Worm (Caenorhabditis elegans): ENCODE measurements around the gene cyb-1.

cyb-1 gene

ce11 chrIV:10764206-10764605, 29.2 kb downstream of the cyb-1 start, which contains the start of gene T25B9.11:
T25B9.11 (plus strand) TSS chrIV:10764506.
- TF ChIP-seq hlh-1 (tag; optimal IDR thresholded peaks at IDR 0.05) (no peak), mep-1 (tag; optimal IDR thresholded peaks at IDR 0.05) (no peak)

DNA sequence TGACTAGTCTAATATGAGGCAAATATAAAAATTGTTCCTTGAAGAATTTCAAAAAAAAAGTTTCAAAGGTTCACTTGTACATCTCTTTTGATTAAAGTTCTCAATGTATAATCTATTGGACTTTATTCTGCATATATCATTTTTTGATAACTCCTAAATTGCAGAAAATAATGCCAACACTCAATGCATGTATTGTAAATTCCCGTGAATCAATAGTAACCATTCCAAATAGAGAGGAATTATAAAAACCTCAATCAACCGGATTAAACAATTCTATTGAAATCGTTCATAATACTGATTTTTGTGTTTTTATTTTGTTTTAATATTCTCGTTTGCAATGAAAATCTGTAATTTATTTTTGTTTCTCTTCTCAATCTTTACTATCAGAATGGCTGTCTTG, 30.0 kb downstream of the cyb-1 start, which contains the start of gene T25B9.12:
Gene T25B9.12, plus strand, starts transcription at position 301 of the 400 bp plus-strand sequence.
- TF ChIP-seq nhr-237 (tag; optimal IDR thresholded peaks at IDR 0.05) (no peak), sptf-1 (tag; optimal IDR thresholded peaks at IDR 0.05) (no peak)

DNA sequence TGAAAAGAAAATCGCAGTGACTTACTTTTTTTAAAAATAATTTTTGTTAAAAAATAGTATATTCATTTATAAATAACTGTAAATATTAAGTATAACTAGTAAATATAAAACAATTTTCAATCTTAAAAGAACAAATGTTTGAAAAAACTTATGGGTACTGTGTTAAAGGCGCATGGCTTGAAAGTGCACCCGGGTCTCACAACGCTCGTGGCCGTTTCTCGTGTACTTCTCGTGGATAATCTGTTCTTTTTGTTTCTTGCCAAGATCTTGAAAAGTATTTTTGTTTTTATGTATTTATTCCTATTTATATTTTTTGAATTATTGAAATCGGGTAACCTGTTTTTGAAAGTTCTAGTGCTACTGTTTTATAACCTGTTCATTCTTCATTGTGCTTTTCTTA, 31.1 kb downstream of the cyb-1 start:
- TF ChIP-seq zip-8 (tag; optimal IDR thresholded peaks at IDR 0.05) (no peak), M03D4.4 (tag; optimal IDR thresholded peaks at IDR 0.05) (no peak), snpc-4 (tag; optimal IDR thresholded peaks at IDR 0.05) (no peak)

- no peak for TF ChIP-seq nhr-28 (tag; optimal IDR thresholded peaks at IDR 0.05)
- peak; percentile 44 for TF ChIP-seq ces-1 (GFP tag; optimal IDR thresholded peaks at IDR 0.05)
These were observed 33.2 kb downstream of the cyb-1 start, which contains the start of gene T25B9.8 for ce11 chrIV:10768146-10768636. T25B9.8 (minus strand) TSS chrIV:10768196.

- TF ChIP-seq unc-62 (GFP tag; optimal IDR thresholded peaks at IDR 0.05) = no peak
- TF ChIP-seq mls-2 (tag; optimal IDR thresholded peaks at IDR 0.05) = no peak
- TF ChIP-seq mab-5 (tag; optimal IDR thresholded peaks at IDR 0.05) = no peak
- TF ChIP-seq nhr-237 (tag; optimal IDR thresholded peaks at IDR 0.05) = no peak
- no peak for TF ChIP-seq lin-32 (GFP tag; optimal IDR thresholded peaks at IDR 0.05)
- TF ChIP-seq nhr-2 (tag; optimal IDR thresholded peaks at IDR 0.05) = no peak
- TF ChIP-seq blmp-1 (tag; optimal IDR thresholded peaks at IDR 0.05) = no peak
- no peak for TF ChIP-seq tbx-8 (GFP tag; optimal IDR thresholded peaks at IDR 0.05)
- no peak for TF ChIP-seq lin-13 (tag; optimal IDR thresholded peaks at IDR 0.05)
- TF ChIP-seq lsy-2 (tag; optimal IDR thresholded peaks at IDR 0.05) = no peak
- no peak for TF ChIP-seq nhr-76 (tag; optimal IDR thresholded peaks at IDR 0.05)
- no peak for TF ChIP-seq ceh-43 (GFP tag; optimal IDR thresholded peaks at IDR 0.05)
- TF ChIP-seq snpc-4 (tag; optimal IDR thresholded peaks at IDR 0.05) = no peak
- no peak for TF ChIP-seq elt-1 (tag; optimal IDR thresholded peaks at IDR 0.05; ENCODE audit: borderline replicate concordance, insufficient read depth)
- TF ChIP-seq sptf-1 (tag; optimal IDR thresholded peaks at IDR 0.05) = no peak
- no peak for TF ChIP-seq bed-3 (GFP tag; optimal IDR thresholded peaks at IDR 0.05)
- TF ChIP-seq ceh-39 (tag; optimal IDR thresholded peaks at IDR 0.05) = no peak
- no peak for TF ChIP-seq unc-39 (tag; optimal IDR thresholded peaks at IDR 0.05)
These were observed 34.3 kb downstream of the cyb-1 start, which contains the start of gene T25B9.9 for ce11 chrIV:10769353-10769752. T25B9.9 (plus strand) TSS chrIV:10769653.

DNA sequence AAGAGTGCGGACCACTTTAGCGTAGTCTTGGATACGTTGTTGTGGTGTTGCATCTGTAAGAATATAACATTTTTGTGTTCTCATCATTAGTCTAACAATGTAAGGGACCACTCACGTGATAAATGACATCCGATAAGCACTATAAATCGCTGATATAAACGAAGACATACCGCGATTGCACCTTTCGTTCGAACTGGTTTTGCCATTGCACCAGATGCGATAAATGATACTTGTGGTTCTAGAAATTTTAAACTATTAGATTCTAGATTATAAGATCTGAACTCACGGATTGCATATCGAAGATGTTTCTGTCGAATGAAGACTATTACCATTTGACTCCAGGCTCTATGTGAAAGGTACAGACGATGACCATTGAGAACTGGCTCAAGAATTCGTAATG, 36.3 kb downstream of the cyb-1 start:
- no peak for TF ChIP-seq hlh-1 (tag; optimal IDR thresholded peaks at IDR 0.05)
- no peak for TF ChIP-seq M03D4.4 (tag; optimal IDR thresholded peaks at IDR 0.05)
- TF ChIP-seq mls-2 (tag; optimal IDR thresholded peaks at IDR 0.05) = no peak
- TF ChIP-seq ztf-11 (tag; optimal IDR thresholded peaks at IDR 0.05) = no peak
- TF ChIP-seq nhr-28 (tag; optimal IDR thresholded peaks at IDR 0.05) = no peak
- TF ChIP-seq nhr-2 (tag; optimal IDR thresholded peaks at IDR 0.05) = no peak
- TF ChIP-seq mab-5 (tag; optimal IDR thresholded peaks at IDR 0.05) = no peak
- no peak for TF ChIP-seq sptf-1 (tag; optimal IDR thresholded peaks at IDR 0.05)
- TF ChIP-seq lin-13 (tag; optimal IDR thresholded peaks at IDR 0.05) = no peak
- no peak for TF ChIP-seq cnd-1 (tag; optimal IDR thresholded peaks at IDR 0.05)

DNA sequence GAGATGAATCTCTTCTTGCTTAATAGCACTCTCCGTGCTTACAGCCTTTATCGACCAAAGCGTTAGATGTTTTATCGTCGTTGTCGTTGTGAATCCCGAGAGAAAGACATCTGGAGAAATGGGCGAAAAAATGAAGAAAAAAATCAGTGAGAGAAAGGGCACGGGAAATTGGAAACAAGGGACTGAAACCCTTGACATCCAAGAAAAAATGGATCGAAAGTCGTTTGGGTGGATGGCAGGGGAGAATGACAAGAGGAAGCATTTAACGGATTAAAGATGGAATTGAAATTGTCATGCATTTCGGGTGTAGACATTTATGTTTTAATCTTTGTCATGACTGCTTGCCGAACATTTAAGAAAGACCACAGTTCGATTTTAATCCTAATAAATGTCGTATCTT, 38.8 kb downstream of the cyb-1 start, which contains the start of gene inpp-1:
Gene inpp-1, minus strand, starts transcription at position 101 of the 400 bp plus-strand sequence.
- no peak for TF ChIP-seq unc-120 (tag; optimal IDR thresholded peaks at IDR 0.05; ENCODE audit: poor library complexity, severe bottlenecking)
- TF ChIP-seq mep-1 (tag; optimal IDR thresholded peaks at IDR 0.05) = no peak
- no peak for TF ChIP-seq lin-32 (GFP tag; optimal IDR thresholded peaks at IDR 0.05)
- TF ChIP-seq elt-3 (tag; optimal IDR thresholded peaks at IDR 0.05) = no peak
- TF ChIP-seq lin-13 (tag; optimal IDR thresholded peaks at IDR 0.05) = no peak
- no peak for TF ChIP-seq flh-1 (GFP tag; optimal IDR thresholded peaks at IDR 0.05)
- TF ChIP-seq snpc-4 (tag; optimal IDR thresholded peaks at IDR 0.05) = no peak
- TF ChIP-seq cnd-1 (tag; optimal IDR thresholded peaks at IDR 0.05) = no peak
- no peak for TF ChIP-seq sptf-1 (tag; optimal IDR thresholded peaks at IDR 0.05)
- no peak for TF ChIP-seq bed-3 (GFP tag; optimal IDR thresholded peaks at IDR 0.05)
- no peak for TF ChIP-seq drap-1 (GFP tag; optimal IDR thresholded peaks at IDR 0.05)

Measured in whole organism, mixed stage, embryonic.